Worm (Caenorhabditis elegans): ENCODE results near the gene T22D1.17.

The T22D1.17 gene

ce11 chrIV:6881183-6881582, 24.6 kb upstream of the T22D1.17 start (continued):
- TF ChIP-seq snpc-4 (tag; optimal IDR thresholded peaks at IDR 0.05): peak; percentile 3
- no peak for TF ChIP-seq dmd-4 (tag; optimal IDR thresholded peaks at IDR 0.05)
- peak; percentile 66 for TF ChIP-seq fos-1 (tag; optimal IDR thresholded peaks at IDR 0.05)
- no peak for TF ChIP-seq ceh-82 (tag; optimal IDR thresholded peaks at IDR 0.05)
- peak; percentile 89 for TF ChIP-seq F13H6.1 (tag; optimal IDR thresholded peaks at IDR 0.05)
- TF ChIP-seq zag-1 (tag; optimal IDR thresholded peaks at IDR 0.05): peak; percentile 67
- TF ChIP-seq peb-1 (tag; optimal IDR thresholded peaks at IDR 0.05): no peak
- TF ChIP-seq R02D3.7 (tag; optimal IDR thresholded peaks at IDR 0.05): no peak
- no peak for TF ChIP-seq gmeb-1 (tag; optimal IDR thresholded peaks at IDR 0.05)
- no peak for TF ChIP-seq ZK546.5 (tag; optimal IDR thresholded peaks at IDR 0.05)
- no peak for TF ChIP-seq skn-1 (tag; optimal IDR thresholded peaks at IDR 0.05)
- no peak for TF ChIP-seq ztf-11 (tag; optimal IDR thresholded peaks at IDR 0.05)
- TF ChIP-seq mdl-1 (tag; optimal IDR thresholded peaks at IDR 0.05): peak; percentile 49 to 62
- peak; percentile 42 for TF ChIP-seq nhr-6 (tag; optimal IDR thresholded peaks at IDR 0.05)
- TF ChIP-seq ama-1 (optimal IDR thresholded peaks at IDR 0.05): no peak
- peak; percentile 71 for TF ChIP-seq egl-27 (tag; optimal IDR thresholded peaks at IDR 0.05)
- TF ChIP-seq sma-3 (GFP tag; optimal IDR thresholded peaks at IDR 0.05): no peak
- peak in 1 of 2 experiments; percentile 75 for TF ChIP-seq lsy-2 (tag; optimal IDR thresholded peaks at IDR 0.05)

DNA sequence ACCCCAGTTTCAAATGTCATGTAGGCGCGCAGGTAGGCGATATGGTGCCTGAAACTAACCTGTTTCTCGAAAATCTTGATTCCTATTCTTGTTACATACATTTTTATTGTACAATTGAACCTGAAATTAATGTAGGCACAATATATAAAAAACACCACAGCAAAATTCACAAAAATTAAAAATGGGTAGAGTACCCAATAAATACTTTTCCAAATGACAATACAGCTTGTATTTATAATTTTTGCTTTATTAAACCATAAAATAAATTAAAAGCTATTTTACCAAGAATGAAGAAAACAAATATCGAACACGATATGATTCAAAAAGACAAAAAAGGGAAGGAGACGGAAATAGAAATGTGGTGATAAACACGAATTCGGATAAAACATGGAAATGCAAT, 22.5 kb upstream of the T22D1.17 start, which contains the start of gene tre-2:
Gene tre-2, minus strand, starts transcription at position 101 of the 400 bp plus-strand sequence.
- TF ChIP-seq lsy-2 (tag; optimal IDR thresholded peaks at IDR 0.05) (no peak), R02D3.7 (tag; optimal IDR thresholded peaks at IDR 0.05) (no peak), nhr-21 (tag; optimal IDR thresholded peaks at IDR 0.05) (no peak), lin-11 (tag; optimal IDR thresholded peaks at IDR 0.05) (no peak), crh-2 (tag; optimal IDR thresholded peaks at IDR 0.05) (no peak), nhr-10 (tag; optimal IDR thresholded peaks at IDR 0.05) (no peak), nhr-237 (tag; optimal IDR thresholded peaks at IDR 0.05) (no peak), dmd-4 (tag; optimal IDR thresholded peaks at IDR 0.05) (no peak), ama-1 (optimal IDR thresholded peaks at IDR 0.05) (no peak)

- no peak for TF ChIP-seq skn-1 (tag; optimal IDR thresholded peaks at IDR 0.05)
- TF ChIP-seq nhr-11 (tag; optimal IDR thresholded peaks at IDR 0.05): no peak
- no peak for TF ChIP-seq crh-2 (tag; optimal IDR thresholded peaks at IDR 0.05)
- no peak for TF ChIP-seq nhr-6 (tag; optimal IDR thresholded peaks at IDR 0.05)
- TF ChIP-seq blmp-1 (tag; optimal IDR thresholded peaks at IDR 0.05; ENCODE audit: insufficient read depth): peak; percentile 30
- peak; percentile 7 for TF ChIP-seq sma-3 (GFP tag; optimal IDR thresholded peaks at IDR 0.05)
- no peak for TF ChIP-seq sma-9 (GFP tag; optimal IDR thresholded peaks at IDR 0.05)
- no peak for TF ChIP-seq sma-9 (tag; optimal IDR thresholded peaks at IDR 0.05)
- peak; percentile 19 for TF ChIP-seq sem-4 (tag; optimal IDR thresholded peaks at IDR 0.05)
- TF ChIP-seq mbf-1 (tag; optimal IDR thresholded peaks at IDR 0.05): no peak
- no peak for TF ChIP-seq mdl-1 (tag; optimal IDR thresholded peaks at IDR 0.05)
- no peak for TF ChIP-seq dmd-4 (tag; optimal IDR thresholded peaks at IDR 0.05)
- TF ChIP-seq gmeb-1 (tag; optimal IDR thresholded peaks at IDR 0.05): peak; percentile 4
- no peak for TF ChIP-seq nhr-12 (tag; optimal IDR thresholded peaks at IDR 0.05)
- TF ChIP-seq mab-5 (tag; optimal IDR thresholded peaks at IDR 0.05): no peak
- no peak for TF ChIP-seq zag-1 (tag; optimal IDR thresholded peaks at IDR 0.05)
- no peak for TF ChIP-seq lin-11 (tag; optimal IDR thresholded peaks at IDR 0.05)
- peak; percentile 73 for TF ChIP-seq C34F6.9 (tag; optimal IDR thresholded peaks at IDR 0.05)
- TF ChIP-seq lsy-2 (tag; optimal IDR thresholded peaks at IDR 0.05): no peak
- no peak for TF ChIP-seq fos-1 (tag; optimal IDR thresholded peaks at IDR 0.05)
Measured at ce11 chrIV:6887601-6888099, 18.1 kb upstream of the T22D1.17 start, which contains the start of the genes T05A12.3 and T05A12.4. Gene T05A12.3, minus strand, starts transcription at chrIV:6887651. Gene T05A12.4, plus strand, starts transcription at chrIV:6887948.

ce11 chrIV:6903575-6903974, 2.2 kb upstream of the T22D1.17 start, which contains the start of gene T22D1.5:
Gene T22D1.5, plus strand, starts transcription at chrIV:6903950.
- no peak for TF ChIP-seq mbf-1 (tag; optimal IDR thresholded peaks at IDR 0.05)
- no peak for TF ChIP-seq nhr-23 (tag; optimal IDR thresholded peaks at IDR 0.05)
- no peak for TF ChIP-seq nhr-237 (tag; optimal IDR thresholded peaks at IDR 0.05)
- TF ChIP-seq elt-3 (tag; optimal IDR thresholded peaks at IDR 0.05): no peak
- no peak for TF ChIP-seq blmp-1 (tag; optimal IDR thresholded peaks at IDR 0.05; ENCODE audit: insufficient read depth)
- no peak for TF ChIP-seq ceh-16 (tag; optimal IDR thresholded peaks at IDR 0.05)
- no peak for TF ChIP-seq skn-1 (tag; optimal IDR thresholded peaks at IDR 0.05)
- no peak for TF ChIP-seq elt-1 (tag; optimal IDR thresholded peaks at IDR 0.05)
- TF ChIP-seq lin-39 (tag; optimal IDR thresholded peaks at IDR 0.05): no peak
- TF ChIP-seq zag-1 (tag; optimal IDR thresholded peaks at IDR 0.05): no peak
- TF ChIP-seq gmeb-1 (tag; optimal IDR thresholded peaks at IDR 0.05): no peak
- no peak for TF ChIP-seq unc-39 (tag; optimal IDR thresholded peaks at IDR 0.05)
- TF ChIP-seq dmd-4 (tag; optimal IDR thresholded peaks at IDR 0.05): no peak
- TF ChIP-seq mdl-1 (tag; optimal IDR thresholded peaks at IDR 0.05): no peak
- no peak for TF ChIP-seq aly-2 (tag; optimal IDR thresholded peaks at IDR 0.05)
- TF ChIP-seq peb-1 (tag; optimal IDR thresholded peaks at IDR 0.05): no peak
- TF ChIP-seq nhr-10 (tag; optimal IDR thresholded peaks at IDR 0.05): no peak

Measured in whole organism, L2 larva.